Worm (Caenorhabditis elegans) whole organism, L4 larva: Measurements from ENCODE around the gene dhs-19.

Experiments
- ama-1 ChIP-seq: fragments of 150-350 bp; optimal IDR thresholded peaks from 2 replicates; lab custom pipeline; 2014; ENCODE audit warnings: inconsistent platforms, mixed read lengths
- ceh-28 ChIP-seq: fragments of 150-350 bp; optimal IDR thresholded peaks from 2 replicates; lab custom pipeline; 2014; ENCODE audit warnings: missing biosample characterization, missing genetic modification reagents, missing genetic modification characterization
- lin-38 ChIP-seq: fragments of 200-800 bp; sonication (Bioruptor generic); IDR thresholded peaks from 2 replicates; pipeline ENCODE4 v1.3.6; 2022; ENCODE audit warnings: missing genetic modification reagents, missing genetic modification characterization, missing compliant biosample characterization
- mdl-1 ChIP-seq, 2 experiments: fragments of 150-350 bp in 1 of 2; sonication (generic microtip) in 1 of 2; optimal IDR thresholded peaks; 2 replicates each; lab custom pipeline; 2014 to 2017; ENCODE audit warnings: missing biosample characterization in 2 of 2, missing genetic modification characterization in 2 of 2
- pqm-1 ChIP-seq: sonication (generic microtip); optimal IDR thresholded peaks from 2 replicates; lab custom pipeline; 2017; ENCODE audit warnings: missing biosample characterization, missing genetic modification characterization
- sdz-12 ChIP-seq: fragments of 200-800 bp; sonication (Bioruptor generic); optimal IDR thresholded peaks from 2 replicates; lab custom pipeline; 2018; ENCODE audit warnings: mild to moderate bottlenecking, missing genetic modification characterization, missing compliant biosample characterization
- zip-2 ChIP-seq: fragments of 150-350 bp; optimal IDR thresholded peaks from 2 replicates; lab custom pipeline; 2014; ENCODE audit warnings: missing biosample characterization, missing genetic modification characterization

ce11 chrV:11500980-11501379, 10.7 kb upstream of the dhs-19 start:
- TF ChIP-seq mdl-1 (tag; optimal IDR thresholded peaks at IDR 0.05; lab: Kevin White, UChicago) (no peak), zip-2 (tag; lab: Kevin White, UChicago) (no peak), lin-38 (no peak), pqm-1 (tag; lab: Kevin White, UChicago) (no peak), sdz-12 (GFP tag; lab: Kevin White, UChicago) (no peak), ceh-28 (tag; lab: Kevin White, UChicago) (no peak), ama-1 (lab: Kevin White, UChicago) (no peak)
